Fruit fly (Drosophila melanogaster) whole organism, larva: ENCODE measurements around the gene CG34011.
A peak's percentile ranks its signal among the peaks of the same experiment; 100 is the strongest.

Experiments
- noc ChIP-seq: fragments of 200-800 bp; sonication (Bioruptor generic); optimal IDR thresholded peaks from 3 replicates; lab custom pipeline; 2019; ENCODE audit warnings: missing biosample characterization, mild to moderate bottlenecking, missing genetic modification characterization, moderate library complexity

The CG34011 gene

DNA sequence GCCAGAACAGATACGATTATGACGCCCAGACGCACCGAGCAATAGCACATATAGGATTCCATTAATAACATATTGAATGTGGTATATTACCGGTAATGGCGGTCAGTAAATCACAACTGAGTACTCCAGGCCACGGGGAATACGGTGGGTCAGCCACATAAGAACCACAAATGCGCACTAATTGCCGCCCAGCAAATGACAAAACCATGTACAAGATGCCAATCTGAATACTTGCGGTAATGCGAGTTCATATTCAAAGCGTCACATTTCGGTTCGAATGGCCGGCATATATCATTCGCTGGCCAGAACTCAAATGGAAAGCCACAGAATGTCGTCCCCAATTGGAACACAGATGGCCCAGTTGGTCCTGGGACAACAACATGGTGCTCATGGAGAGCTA is at the start of gene CG34011, which contains the start of gene CG14007:
CG34011 (plus strand) TSS at position 122 of the 400 bp plus-strand sequence.
CG14007 (minus strand) TSS at position 101 of the 400 bp plus-strand sequence.
- no peak for TF ChIP-seq noc

DNA sequence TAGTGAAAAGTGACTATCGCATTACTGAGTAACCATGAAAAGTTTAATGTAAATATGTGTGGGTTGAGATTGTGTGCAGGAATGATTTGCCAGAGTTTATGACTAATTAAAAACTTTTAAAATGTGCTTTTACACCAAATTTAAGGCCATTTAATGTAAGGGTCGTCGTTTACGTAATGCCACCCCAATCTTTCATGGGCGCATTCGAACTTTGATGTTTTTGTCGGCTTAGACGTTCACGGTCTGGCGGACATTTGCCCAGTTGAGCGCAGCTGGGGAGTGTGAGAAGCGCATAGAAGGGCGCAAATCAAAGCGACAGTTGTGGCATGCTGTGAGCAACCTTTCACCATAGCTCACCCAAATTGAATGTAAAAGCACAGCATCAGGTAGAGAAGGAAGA is 38.2 kb upstream of the CG34011 start, which contains the start of gene CG12511:
CG12511 (plus strand) TSS at position 301 of the 400 bp plus-strand sequence.
- TF ChIP-seq noc: no peak

DNA sequence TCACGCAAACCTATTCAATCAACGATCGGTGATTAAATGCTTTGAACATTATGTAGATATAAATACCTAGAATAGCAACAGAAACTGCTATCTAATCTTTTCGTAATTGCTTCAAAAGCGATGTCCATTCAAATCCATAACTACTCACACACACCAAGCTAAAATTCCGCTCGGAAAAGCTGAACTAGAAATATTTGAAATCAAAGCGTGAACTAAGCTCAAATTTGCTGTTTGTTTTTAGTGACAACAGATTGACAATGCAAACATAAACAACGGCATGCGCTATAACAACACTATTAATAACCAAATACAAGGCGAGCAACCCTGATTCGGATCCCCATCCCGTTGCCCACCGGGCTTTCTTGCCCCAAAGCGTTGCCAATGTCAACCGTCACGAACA is 10.4 kb upstream of the CG34011 start, which contains the start of gene CG7236:
CG7236 (plus strand) TSS at position 301 of the 400 bp plus-strand sequence.
- no peak for TF ChIP-seq noc

DNA sequence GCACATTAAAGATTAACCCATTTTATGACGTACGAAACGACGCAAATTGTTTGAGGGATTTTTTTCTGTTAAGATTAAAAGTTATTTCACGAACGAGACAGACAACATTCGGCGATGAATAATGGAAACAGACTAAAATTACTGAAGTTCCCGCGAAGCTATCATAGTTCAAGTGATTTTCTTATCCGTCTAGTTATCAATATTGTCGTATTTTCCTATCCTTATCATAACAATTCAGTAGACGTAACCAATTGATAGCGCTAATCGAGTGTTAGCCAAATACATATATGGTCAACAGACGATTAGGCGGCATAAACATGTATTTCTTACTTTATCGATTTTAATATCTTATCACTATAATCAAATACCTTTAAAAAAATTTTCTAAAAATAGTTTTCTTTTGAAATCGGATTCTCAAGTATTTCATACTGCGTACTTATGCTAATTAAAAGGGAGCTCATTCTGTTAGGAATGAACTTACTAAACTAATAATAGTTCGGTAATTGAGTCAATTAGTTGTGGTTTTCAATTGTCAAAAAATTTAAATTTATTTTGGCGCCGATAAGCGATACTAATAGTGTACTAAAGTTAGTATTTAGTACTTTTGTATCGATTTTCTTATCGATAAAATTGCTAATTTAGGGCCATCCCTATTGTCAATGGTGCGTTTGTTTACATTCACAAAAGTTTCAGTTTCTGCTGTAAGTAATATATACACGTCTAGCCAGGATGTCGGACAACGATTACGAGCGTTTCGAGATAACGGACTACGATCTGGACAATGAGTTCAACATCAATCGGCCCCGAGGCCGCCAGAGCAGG is 4.1 kb downstream of the CG34011 start, which contains the start of the genes CG11149 and sip1:
CG11149 (minus strand) TSS at position 493 of the 822 bp plus-strand sequence.
sip1 (plus strand) TSS at position 645 of the 822 bp plus-strand sequence.
- peak; percentile 80 for TF ChIP-seq noc

DNA sequence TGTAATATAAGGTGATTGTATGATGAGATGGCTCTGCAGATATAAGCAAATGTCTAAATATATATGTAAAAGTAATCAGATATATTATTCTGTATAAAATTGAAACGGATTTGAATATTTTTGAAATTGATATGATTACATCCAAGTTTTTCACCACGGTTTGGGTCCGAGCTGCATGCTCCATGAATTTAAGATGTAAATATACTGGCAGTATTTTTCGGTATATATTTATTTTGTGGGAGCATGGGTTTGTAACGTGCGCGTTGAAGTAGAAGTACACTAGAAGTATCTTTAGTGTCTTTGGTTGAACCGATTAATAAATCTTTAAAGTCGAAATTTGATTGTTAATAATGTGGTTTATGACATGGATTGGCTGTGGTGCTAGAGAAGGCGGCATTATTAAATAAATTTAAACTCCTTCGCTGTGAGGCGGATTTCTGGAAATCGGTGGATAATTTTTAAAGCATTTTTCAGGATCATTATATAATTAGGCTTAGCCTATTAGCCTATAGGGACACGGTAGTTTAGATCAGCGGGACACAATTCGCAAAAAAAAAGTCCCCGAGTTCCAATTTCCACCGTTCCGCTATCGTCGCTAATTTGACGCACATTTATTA is 7.5 kb downstream of the CG34011 start:
- no peak for TF ChIP-seq noc

DNA sequence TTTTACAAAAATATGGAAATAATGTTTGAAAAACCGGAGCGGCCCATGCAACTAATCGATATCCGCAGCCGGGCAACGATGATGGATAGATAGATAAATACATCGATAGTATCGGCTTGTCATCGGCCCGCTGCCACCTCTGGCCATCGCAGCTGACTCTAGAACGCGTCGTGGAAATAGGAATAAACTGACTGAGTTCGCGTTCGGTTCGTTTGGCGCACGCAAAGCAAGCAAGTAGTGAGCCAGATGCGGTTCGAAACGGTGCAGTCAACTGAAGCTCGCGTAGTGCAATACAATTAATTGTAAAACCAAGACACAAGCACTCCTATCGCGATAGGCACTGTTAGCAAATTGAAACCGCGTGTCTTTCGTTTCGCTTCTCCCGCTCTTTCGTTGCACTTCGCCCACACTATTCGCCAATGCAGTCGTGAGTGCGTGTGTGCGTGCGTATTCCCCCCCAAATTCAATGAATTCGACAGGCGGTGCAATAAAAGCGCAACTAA is 8.1 kb downstream of the CG34011 start, which contains the start of gene CG11030:
CG11030 (plus strand) TSS at position 136 of the 503 bp plus-strand sequence.
- no peak for TF ChIP-seq noc

DNA sequence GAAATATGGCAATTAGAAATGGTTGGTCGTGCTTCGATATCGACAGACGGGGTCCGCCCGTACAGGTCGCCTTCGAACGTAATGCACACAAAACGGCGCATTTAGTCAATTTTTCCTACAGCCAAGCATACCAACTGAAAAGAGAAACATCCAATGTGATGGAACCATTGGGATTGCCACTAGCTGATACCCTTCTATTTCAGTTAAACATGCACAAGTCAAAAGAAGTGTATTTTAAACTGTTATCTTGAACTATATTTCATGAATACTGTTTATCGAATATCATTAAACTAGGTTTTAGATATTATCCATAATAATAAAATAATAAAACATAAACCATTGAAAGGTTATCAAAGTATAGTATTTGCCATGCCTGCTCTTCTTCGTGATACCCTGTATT is 9.5 kb downstream of the CG34011 start:
- TF ChIP-seq noc: no peak

DNA sequence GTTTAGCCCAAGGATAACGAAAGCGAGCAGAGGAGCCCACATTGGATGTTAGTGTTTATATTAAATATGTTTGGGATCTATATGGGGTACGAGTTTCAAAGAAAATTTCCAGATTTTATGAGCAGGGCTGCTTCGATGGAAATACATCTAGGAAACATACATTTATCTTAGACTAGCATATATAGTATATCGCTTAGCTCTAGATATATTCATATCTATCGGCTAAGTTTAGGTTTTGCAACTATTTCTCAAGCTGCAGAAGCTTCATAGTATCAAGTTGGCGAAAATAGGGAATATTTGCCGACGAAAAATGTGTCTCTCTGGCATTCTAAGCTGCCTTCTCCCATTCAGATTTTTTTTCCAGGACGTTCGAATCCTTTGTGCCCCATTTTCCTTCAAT is 12.2 kb downstream of the CG34011 start, which contains the start of gene CG14006:
CG14006 (minus strand) TSS at position 101 of the 400 bp plus-strand sequence.
- TF ChIP-seq noc: no peak

DNA sequence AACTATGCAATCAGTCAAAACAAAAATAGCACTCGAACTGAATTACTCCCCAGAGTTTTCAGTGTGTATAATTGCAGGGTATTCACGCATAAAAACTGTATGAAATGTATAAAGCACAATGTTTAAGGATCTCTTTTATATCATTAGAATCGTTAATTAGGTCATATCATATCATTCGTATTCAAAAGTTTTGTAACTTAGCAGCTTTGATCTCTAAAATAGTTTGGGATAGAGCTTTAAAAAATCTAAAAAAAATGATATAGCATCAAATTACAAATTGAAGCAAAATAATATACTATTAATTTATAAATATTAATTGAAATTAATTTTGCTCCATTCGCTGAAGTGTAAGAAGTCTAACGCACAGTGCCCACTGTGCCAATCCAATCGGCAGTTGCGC is 13.9 kb downstream of the CG34011 start:
- TF ChIP-seq noc: no peak

DNA sequence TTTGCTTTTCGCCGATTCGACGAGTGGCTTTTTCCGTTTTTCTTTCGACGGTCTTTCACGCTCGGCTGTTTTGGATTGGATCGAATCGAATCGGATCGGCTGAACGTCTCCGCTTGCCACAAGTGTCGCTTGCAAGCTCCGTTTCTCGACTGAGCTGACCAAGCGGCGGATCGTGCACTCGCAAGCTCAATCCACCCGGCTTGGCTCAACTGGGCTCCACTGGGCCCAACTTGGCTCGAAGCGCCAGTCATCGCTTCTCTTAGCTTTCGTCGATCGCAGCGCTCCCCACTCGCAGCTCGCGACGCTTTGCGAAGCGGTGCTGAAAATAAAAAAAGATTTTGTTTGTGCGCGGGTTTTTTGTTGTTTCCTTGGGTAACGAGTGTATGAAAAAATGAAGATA is 24.2 kb downstream of the CG34011 start:
- TF ChIP-seq noc: no peak

DNA sequence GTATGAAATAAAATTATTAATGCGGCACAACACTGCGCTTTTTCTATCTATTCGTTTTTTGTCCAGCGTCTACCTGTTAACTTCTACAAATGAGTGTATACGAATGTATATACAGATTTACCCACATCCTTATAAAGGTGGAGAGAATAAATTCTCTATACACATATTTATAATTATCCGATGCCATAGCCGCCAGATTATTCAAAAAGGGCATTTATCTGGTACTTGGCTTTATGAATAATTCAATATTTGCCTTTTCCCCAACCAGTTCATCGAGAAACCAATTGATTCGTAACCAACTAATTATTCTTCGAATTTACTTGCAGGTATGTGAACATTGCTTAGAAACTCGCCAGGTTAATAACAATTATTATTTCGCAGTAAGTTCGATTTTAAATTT is 24.6 kb downstream of the CG34011 start, which contains the start of gene CG11147:
CG11147 (minus strand) TSS at position 101 of the 400 bp plus-strand sequence.
- no peak for TF ChIP-seq noc

DNA sequence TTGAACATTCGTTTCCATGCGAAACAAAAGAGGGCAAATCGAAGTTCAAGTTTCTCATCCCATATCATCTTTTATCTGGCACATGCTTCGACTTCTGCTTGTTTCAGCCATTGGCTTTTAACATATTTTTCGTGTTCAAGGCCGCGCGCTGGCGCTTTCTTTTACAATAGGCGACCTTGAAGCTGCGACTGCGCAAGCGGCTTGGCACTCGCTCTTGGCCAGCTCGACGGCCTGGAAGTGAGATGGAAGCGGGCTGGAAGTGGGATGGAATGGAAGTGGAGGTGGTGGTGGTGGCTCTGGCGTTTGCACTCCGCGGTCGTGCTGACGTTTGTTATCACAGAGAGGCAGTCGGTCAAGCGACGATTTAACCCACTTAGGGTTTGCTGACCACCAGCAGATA is 25.9 kb downstream of the CG34011 start:
- no peak for TF ChIP-seq noc

DNA sequence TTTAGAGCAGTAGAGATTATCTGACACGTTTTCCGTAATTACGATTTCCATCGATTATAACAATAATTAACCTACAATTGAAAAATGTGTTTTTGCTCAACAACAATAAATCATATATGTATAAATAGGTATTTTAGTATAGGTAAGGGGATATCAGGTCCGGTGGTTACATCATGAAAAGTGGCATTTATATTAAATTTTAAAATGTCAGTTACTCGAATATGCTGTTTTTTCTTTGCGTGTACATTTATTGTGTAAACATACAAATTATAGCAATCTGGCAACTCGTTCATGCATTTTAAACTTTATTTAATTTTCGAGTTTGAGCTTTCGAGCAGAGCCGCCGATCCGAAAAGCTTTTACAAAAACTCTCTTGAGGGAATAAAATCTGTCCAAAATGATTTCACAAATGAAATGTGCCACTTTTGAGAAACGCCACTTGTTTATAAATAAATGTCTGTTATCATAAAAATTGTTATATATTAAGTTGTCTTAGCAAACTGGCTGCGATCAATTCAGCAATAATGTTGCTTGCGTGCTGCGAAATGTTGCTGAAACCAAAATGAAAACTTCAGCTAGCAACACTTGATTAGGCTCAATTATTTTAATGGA is 27.1 kb downstream of the CG34011 start:
- no peak for TF ChIP-seq noc

DNA sequence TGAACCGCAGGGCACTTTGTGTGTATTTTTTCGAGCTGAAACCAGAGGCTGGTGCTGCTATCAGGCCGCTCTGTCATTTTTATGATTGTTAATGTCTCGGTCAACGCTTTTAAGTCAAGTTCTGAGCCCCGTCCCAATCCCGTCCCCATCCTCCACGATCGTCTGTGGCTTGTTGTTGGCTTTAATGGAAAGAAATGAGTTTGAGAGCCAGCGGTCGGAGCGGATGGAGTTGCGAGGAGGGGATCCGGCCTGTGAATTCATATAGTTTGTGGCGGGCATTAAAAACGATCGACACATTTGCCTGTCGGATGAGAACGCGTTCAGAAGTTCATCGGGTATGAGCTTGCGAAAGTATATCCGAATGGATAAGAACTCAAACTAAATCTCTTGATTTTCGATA is 29.4 kb downstream of the CG34011 start, which contains the start of gene CG11029:
CG11029 (plus strand) TSS at position 301 of the 400 bp plus-strand sequence.
- no peak for TF ChIP-seq noc

DNA sequence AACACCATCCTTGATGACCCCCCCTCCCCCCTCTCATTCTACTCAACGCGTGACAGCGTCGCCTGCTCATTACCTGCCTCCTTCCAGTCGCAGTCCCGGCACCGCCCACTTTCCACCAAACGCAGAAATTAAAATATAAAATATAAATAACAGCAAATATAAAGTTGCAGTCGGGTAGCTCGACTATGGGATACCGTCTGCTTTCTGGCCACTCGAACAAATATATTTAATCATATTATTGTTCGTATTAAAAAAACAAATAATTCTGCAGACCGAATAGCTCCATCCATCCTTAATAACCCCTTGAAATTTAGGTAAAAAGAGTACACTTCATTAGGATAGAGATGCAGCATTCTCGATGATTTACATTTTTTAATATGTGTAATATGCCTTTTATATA is 31.7 kb downstream of the CG34011 start:
- no peak for TF ChIP-seq noc

DNA sequence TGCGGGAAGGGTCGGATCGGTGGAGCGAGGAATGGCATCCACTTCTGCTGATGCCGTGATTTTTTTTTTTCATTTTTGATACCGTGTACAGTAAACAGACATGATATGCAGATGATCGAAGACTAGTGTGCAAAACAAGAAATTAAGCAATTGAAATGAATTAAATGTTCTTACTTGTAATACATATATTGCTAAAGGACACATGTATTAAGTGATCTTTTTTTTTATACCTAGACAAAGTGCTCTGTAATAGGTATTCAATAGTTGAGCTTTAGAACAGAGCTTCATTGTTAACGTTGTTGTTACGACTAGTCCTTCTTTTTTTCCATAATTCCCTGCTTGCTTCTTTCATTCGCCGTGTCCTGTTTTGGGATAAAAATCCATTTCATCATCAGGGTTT is 34.9 kb downstream of the CG34011 start:
- no peak for TF ChIP-seq noc

DNA sequence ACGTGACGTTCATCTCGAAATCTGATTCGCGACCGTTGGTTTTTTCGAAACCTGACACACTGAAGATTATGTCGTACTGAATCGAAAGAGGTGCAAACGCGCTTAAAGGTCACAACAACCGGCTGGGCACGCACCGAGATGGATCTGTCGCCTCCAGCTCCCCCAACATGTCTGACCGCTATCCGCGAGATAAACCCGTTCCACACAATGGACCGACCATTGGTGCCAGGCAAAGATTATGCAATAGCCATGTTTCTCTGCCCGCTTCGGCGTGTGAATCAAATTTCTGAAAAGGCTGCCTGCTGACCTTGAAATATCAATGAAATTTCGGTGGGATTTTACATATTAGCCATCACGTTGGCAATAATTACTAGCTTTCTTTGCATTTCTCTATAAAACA is 48.6 kb downstream of the CG34011 start:
- TF ChIP-seq noc: no peak
